Worm (Caenorhabditis elegans): ENCODE measurements around the gene pde-2.

The pde-2 gene

DNA sequence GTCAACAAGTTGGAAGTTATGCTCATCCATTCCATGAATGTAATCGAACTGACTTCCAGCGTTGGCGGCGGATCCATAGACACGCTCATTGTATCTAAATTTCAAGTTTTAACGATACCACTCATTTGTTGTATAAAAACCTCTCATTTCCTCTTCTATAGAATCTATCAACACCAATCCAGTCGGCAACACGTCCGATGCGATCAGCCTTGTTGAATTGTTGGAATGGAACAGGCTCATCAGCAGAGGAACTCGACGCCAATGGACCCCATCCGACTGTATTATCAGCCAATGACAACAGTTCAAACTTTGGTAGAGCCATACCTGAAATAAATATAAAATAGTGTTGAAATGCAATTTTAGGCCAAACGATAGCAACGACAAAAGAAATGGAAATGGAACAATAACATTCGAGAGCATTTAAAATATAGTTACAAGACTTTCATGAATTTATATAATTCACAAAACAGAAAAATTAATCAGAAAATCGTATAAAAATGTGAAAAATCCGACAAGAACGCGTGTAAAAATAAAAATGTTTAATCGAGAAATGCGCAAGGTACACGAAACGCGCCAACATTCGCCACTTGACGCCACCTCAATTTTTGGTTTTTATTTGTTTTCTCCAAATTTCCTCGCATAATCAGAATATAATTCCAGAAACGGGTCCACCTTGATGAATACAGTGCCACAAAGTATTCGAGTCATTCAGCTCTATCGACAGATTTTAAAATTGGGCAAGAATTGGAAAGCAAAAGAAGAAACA, 10.3 kb downstream of the pde-2 start, which contains the start of the genes eif-3.D and R08D7.4 (continued):
- peak in 1 of 2 experiments; percentile 30 for TF ChIP-seq let-607 (tag; optimal IDR thresholded peaks at IDR 0.05)
- 0 out of 2 replicates have a peak, but pooled peaks have one; percentile 15 for TF ChIP-seq Y95B8A.8 (GFP tag; IDR thresholded peaks at IDR 0.05)
- TF ChIP-seq lir-1 (GFP tag; conservative IDR thresholded peaks at IDR 0.05) = no peak
- TF ChIP-seq efl-1 (GFP tag; optimal IDR thresholded peaks at IDR 0.05) = peak; percentile 3
- no peak for TF ChIP-seq F39B2.1 (GFP tag; IDR thresholded peaks at IDR 0.05)
- TF ChIP-seq ekl-4 (GFP tag; IDR thresholded peaks at IDR 0.05) = no peak
- TF ChIP-seq mel-28 (tag; optimal IDR thresholded peaks at IDR 0.05; ENCODE audit: borderline replicate concordance) = no peak
- TF ChIP-seq lsl-1 (GFP tag; optimal IDR thresholded peaks at IDR 0.05) = peak; percentile 50

DNA sequence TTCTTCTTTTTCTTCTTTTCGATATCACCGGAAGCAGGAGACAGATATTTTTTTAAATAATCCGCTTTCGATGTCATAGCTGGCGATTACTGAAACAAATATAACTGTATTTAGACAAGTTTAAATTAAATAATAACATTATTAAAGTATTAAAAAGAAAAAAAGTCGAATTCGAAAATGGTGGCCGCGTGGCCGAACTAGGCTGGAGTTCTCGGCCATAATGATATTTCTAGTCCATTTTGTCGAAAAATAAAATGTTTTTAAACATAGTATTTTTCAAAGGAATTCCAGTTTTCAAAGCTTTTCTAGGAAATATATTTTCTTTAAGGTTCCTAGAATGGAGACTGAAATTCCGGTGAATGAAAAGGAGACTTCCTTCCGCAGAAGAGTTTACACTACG, 14.1 kb downstream of the pde-2 start, which contains the start of the genes bud-13 and rpap-2:
TSS of gene bud-13 (minus strand) at position 89 of the 400 bp plus-strand sequence.
TSS of gene rpap-2 (plus strand) at position 329 of the 400 bp plus-strand sequence.
- TF ChIP-seq lir-1 (GFP tag; conservative IDR thresholded peaks at IDR 0.05) (no peak), unc-130 (GFP tag; optimal IDR thresholded peaks at IDR 0.05) (peak; percentile 26), repo-1 (tag; optimal IDR thresholded peaks at IDR 0.05) (no peak), B0261.1 (tag; optimal IDR thresholded peaks at IDR 0.05) (no peak), aptf-2 (GFP tag; conservative IDR thresholded peaks at IDR 0.05) (no peak)

DNA sequence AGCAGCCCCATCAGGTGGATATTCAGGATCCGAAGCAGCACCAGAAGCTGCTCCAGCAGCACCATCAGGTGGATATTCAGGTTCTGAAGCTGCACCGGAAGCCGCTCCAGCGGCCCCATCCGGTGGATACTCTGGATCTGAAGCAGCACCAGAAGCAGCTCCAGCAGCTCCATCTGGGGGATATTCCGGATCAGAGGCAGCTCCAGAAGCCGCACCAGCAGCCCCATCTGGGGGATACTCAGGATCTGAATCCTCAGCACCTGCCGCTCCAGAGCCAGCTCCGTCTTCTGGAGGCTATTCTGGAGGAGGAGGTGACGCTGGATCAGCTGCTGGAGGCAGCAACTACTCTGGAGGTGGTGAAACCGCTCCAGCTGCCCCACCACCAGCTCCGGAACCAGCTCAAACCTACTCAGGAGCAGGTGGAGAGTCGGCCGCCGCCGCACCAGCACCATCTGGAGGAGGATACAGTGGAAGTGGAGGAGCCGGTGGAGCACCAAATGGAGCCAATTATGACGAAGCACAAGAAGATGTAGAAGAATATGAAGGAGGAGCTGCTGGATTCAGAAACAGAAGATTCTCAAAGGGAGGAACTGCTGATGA, 16.9 kb downstream of the pde-2 start:
- peak; percentile 84 for TF ChIP-seq zfh-2 (GFP tag; conservative IDR thresholded peaks at IDR 0.05)
- peak; percentile 94 for TF ChIP-seq egrh-3 (GFP tag; IDR thresholded peaks at IDR 0.05)
- TF ChIP-seq let-526 (GFP tag; IDR thresholded peaks at IDR 0.05) = no peak

DNA sequence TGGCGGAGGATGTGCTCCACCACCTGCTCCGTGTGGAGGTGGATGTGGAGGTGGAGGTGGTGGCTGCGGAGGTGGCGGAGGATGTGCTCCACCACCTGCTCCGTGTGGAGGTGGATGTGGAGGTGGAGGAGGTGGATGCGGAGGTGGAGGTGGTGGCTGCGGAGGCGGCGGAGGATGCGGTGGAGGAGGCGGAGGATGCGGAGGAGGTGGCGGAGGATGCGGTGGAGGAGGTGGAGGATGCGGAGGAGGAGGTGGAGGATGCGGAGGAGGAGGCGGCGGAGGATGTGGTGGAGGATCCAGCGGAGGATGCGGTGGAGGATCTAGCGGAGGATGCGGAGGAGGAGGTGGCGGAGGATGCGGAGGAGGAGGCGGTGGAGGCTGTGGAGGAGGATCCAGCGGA, 19.2 kb downstream of the pde-2 start:
- no peak for TF ChIP-seq madf-3 (GFP tag; IDR thresholded peaks at IDR 0.05)
- TF ChIP-seq athp-1 (tag; optimal IDR thresholded peaks at IDR 0.05) = no peak
- TF ChIP-seq zfh-2 (GFP tag; conservative IDR thresholded peaks at IDR 0.05) = peak; percentile 93
- TF ChIP-seq nfyb-1 (GFP tag; IDR thresholded peaks at IDR 0.05) = 0 out of 2 replicates have a peak, but pooled peaks have one; percentile 54
- peak; percentile 99 for TF ChIP-seq egrh-3 (GFP tag; IDR thresholded peaks at IDR 0.05)
- TF ChIP-seq pbrm-1 (GFP tag; IDR thresholded peaks at IDR 0.05) = 0 out of 2 replicates have a peak, but pooled peaks have one; percentile 20
- TF ChIP-seq K11D2.4 (GFP tag; IDR thresholded peaks at IDR 0.05) = no peak
- TF ChIP-seq ztf-6 (GFP tag; IDR thresholded peaks at IDR 0.05) = no peak
- TF ChIP-seq T07F8.4 (tag; optimal IDR thresholded peaks at IDR 0.05) = no peak
- TF ChIP-seq mcd-1 (GFP tag; IDR thresholded peaks at IDR 0.05) = peak; percentile 60; the same call in 1 of the 2 replicates

DNA sequence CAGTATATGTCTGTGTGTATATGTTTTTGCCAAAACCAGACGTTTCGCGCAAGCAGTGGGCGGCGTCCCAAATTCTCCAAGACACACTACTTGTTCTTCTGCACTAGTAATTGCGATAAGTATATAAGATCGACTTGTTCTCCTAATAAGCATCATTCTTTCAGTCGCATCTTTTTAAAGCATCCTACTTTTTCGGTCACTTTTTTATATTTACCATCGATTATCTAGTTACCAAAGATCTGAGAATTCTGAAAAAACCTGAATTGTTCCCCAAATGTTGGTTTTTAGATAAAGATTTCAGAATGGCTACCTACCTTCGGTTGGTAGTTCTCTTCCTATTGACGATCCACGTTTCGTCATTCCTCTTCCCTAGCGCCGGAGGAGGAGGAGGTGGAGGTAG, 19.7 kb downstream of the pde-2 start, which contains the start of gene grl-25:
TSS of gene grl-25 (plus strand) at position 301 of the 400 bp plus-strand sequence.
- TF ChIP-seq ceh-91 (GFP tag; IDR thresholded peaks at IDR 0.05) = no peak
- no peak for TF ChIP-seq mcd-1 (GFP tag; IDR thresholded peaks at IDR 0.05)
- TF ChIP-seq nhr-80 (tag; optimal IDR thresholded peaks at IDR 0.05) = no peak
- no peak for TF ChIP-seq him-1 (tag; optimal IDR thresholded peaks at IDR 0.05)
- TF ChIP-seq F23B12.7 (tag; optimal IDR thresholded peaks at IDR 0.05; ENCODE audit: insufficient read depth) = no peak
- no peak for TF ChIP-seq nfya-2 (GFP tag; IDR thresholded peaks at IDR 0.05)
- TF ChIP-seq lin-54 (GFP tag; optimal IDR thresholded peaks at IDR 0.05) = no peak
- no peak for TF ChIP-seq nhr-120 (GFP tag; IDR thresholded peaks at IDR 0.05)
- TF ChIP-seq let-607 (tag; optimal IDR thresholded peaks at IDR 0.05) = no peak
- no peak for TF ChIP-seq hlh-12 (tag; optimal IDR thresholded peaks at IDR 0.05)
- no peak for TF ChIP-seq F52B5.7 (tag; optimal IDR thresholded peaks at IDR 0.05)
- no peak for TF ChIP-seq T26A5.8 (tag; optimal IDR thresholded peaks at IDR 0.05)
- no peak for TF ChIP-seq lin-40 (tag; optimal IDR thresholded peaks at IDR 0.05)
- no peak for TF ChIP-seq ceh-27 (GFP tag; optimal IDR thresholded peaks at IDR 0.05)
- no peak for TF ChIP-seq Y95B8A.8 (GFP tag; IDR thresholded peaks at IDR 0.05)
- TF ChIP-seq die-1 (tag; optimal IDR thresholded peaks at IDR 0.05) = no peak
- no peak for TF ChIP-seq rcor-1 (GFP tag; IDR thresholded peaks at IDR 0.05)
- no peak for TF ChIP-seq madf-10 (tag; optimal IDR thresholded peaks at IDR 0.05)
- TF ChIP-seq xnd-1 (tag; optimal IDR thresholded peaks at IDR 0.05) = no peak
- TF ChIP-seq dox-1 (GFP tag; IDR thresholded peaks at IDR 0.05) = no peak

Measured in whole organism, young adult.